Worm (Caenorhabditis elegans) whole organism, mixed stage, embryonic: ENCODE results near the gene Y37E11B.10.

Experiments
- lin-32 ChIP-seq: fragments of 200-800 bp; sonication (Bioruptor generic); optimal IDR thresholded peaks from 2 replicates; lab custom pipeline; 2018; ENCODE audit warnings: mild to moderate bottlenecking, missing genetic modification characterization, missing compliant biosample characterization
- lsy-2 ChIP-seq: fragments of 150-350 bp; optimal IDR thresholded peaks from 2 replicates; lab custom pipeline; 2014; ENCODE audit warnings: missing biosample characterization, missing genetic modification characterization
- mab-5 ChIP-seq: fragments of 150-350 bp; optimal IDR thresholded peaks from 2 replicates; lab custom pipeline; 2014; ENCODE audit warnings: missing biosample characterization, missing genetic modification characterization
- nhr-12 ChIP-seq: fragments of 150-350 bp; optimal IDR thresholded peaks from 2 replicates; lab custom pipeline; 2014; ENCODE audit warnings: missing biosample characterization, missing genetic modification characterization
- pha-4 ChIP-seq: fragments of 150-350 bp; optimal IDR thresholded peaks from 2 replicates; lab custom pipeline; 2018; ENCODE audit warnings: missing biosample characterization, missing genetic modification reagents, missing genetic modification characterization
- snpc-4 ChIP-seq: fragments of 150-350 bp; optimal IDR thresholded peaks from 2 replicates; lab custom pipeline; 2014; ENCODE audit warnings: missing biosample characterization, missing genetic modification characterization
- unc-39 ChIP-seq: fragments of 150-350 bp; optimal IDR thresholded peaks from 2 replicates; lab custom pipeline; 2014; ENCODE audit warnings: missing biosample characterization, missing genetic modification characterization

DNA sequence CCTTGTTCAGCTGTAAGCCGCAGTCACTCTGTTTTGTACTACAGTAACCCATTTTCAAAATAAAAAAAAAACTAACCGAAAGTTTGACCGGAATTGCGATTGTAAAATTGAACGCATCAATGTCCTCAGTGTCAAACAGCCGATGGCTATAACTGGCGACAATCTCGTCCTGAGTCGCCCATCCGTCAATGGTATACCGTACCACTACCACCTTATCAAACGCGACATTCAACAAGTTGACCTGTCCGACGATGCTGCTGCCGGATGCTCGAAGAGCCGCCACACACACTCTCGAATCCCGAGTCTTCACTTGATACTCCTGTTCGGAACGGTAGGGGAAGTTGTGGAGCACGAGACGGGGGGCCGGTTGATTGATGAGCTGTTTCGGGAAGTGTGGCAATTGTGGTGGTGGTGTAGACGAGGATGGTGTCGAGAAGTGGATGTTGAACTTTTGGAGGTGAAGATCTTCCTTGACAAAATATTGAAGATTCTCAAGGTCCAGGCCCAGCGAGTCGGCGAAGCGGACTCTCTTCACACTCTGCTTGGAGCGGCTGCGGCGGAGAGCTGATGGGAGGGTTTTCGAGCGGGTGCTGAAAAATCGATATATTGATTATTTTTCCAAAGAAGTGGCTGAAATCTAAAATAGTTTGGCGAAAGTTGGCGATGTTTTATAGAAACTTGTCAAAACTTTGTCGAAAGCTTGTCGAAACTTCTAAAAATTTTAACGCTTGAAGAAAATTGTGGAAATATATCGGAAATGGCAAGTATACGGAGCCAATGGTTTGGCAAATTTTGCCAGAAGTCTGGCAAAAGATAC, 40.3 kb upstream of the Y37E11B.10 start:
- no peak for TF ChIP-seq pha-4 (tag; lab: Kevin White, UChicago)
- TF ChIP-seq mab-5 (tag; lab: Kevin White, UChicago) = no peak
- TF ChIP-seq unc-39 = no peak
- TF ChIP-seq snpc-4 (tag; lab: Kevin White, UChicago) = no peak
- no peak for TF ChIP-seq nhr-12 (tag; lab: Kevin White, UChicago)
- TF ChIP-seq lin-32 (GFP tag; lab: Kevin White, UChicago) = no peak
- no peak for TF ChIP-seq lsy-2 (tag; lab: Kevin White, UChicago)
